Worm (Caenorhabditis elegans): Measurements from ENCODE around the gene col-128.
A peak's percentile ranks its signal among the peaks of the same experiment; 100 is the strongest.

col-128 gene

ce11 chrIV:11522225-11522952, 29.4 kb downstream of the col-128 start:
- TF ChIP-seq ztf-23 (GFP tag; IDR thresholded peaks at IDR 0.05) (0 out of 2 replicates have a peak, but pooled peaks have one; percentile 31), med-1 (GFP tag; optimal IDR thresholded peaks at IDR 0.05; ENCODE audit: insufficient read depth) (no peak)

- TF ChIP-seq ref-1 (GFP tag; conservative IDR thresholded peaks at IDR 0.05) (no peak), klf-2 (GFP tag; conservative IDR thresholded peaks at IDR 0.05) (no peak), cog-1 (tag; optimal IDR thresholded peaks at IDR 0.05) (no peak), tab-1 (GFP tag; IDR thresholded peaks at IDR 0.05) (no peak), T22C8.4 (GFP tag; IDR thresholded peaks at IDR 0.05) (no peak), flt-1 (GFP tag; IDR thresholded peaks at IDR 0.05) (no peak), ztf-23 (GFP tag; IDR thresholded peaks at IDR 0.05) (no peak), ztf-29 (GFP tag; IDR thresholded peaks at IDR 0.05) (no peak), med-1 (GFP tag; optimal IDR thresholded peaks at IDR 0.05; ENCODE audit: insufficient read depth) (no peak)
These were observed 30.8 kb downstream of the col-128 start, which contains the start of the genes M04B2.4 and gfl-1 for ce11 chrIV:11520960-11521359. Gene M04B2.4 (minus strand): TSS chrIV:11521031. Gene gfl-1 (plus strand): TSS chrIV:11521290.

DNA sequence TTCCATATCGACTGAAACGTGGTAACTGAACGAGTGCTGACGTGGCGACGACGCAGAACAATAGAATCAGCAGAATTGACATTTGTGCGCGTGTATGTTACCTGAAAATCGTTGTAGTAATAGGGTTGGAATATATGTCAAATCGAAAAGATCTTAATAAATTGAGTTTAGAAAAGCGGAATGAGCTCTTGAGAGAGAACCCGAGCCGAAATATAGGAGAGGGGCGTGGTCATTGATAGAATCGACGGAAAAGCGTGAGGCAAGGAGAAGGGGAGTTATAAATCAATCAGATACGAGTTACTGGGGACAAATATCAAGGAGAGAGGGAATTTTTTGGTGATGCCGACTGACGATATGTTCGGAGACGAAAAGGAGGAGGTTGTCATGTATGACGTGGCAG, 41.1 kb downstream of the col-128 start, which contains the start of gene M04B2.6:
TSS of gene M04B2.6 (minus strand) at position 101 of the 400 bp plus-strand sequence.
- TF ChIP-seq klf-2 (GFP tag; conservative IDR thresholded peaks at IDR 0.05) (no peak), flt-1 (GFP tag; IDR thresholded peaks at IDR 0.05) (no peak), tab-1 (GFP tag; IDR thresholded peaks at IDR 0.05) (no peak), ztf-29 (GFP tag; IDR thresholded peaks at IDR 0.05) (no peak), cog-1 (tag; optimal IDR thresholded peaks at IDR 0.05) (no peak), med-1 (GFP tag; optimal IDR thresholded peaks at IDR 0.05; ENCODE audit: insufficient read depth) (no peak), ref-1 (GFP tag; conservative IDR thresholded peaks at IDR 0.05) (no peak), T22C8.4 (GFP tag; IDR thresholded peaks at IDR 0.05) (no peak), ztf-23 (GFP tag; IDR thresholded peaks at IDR 0.05) (no peak)

DNA sequence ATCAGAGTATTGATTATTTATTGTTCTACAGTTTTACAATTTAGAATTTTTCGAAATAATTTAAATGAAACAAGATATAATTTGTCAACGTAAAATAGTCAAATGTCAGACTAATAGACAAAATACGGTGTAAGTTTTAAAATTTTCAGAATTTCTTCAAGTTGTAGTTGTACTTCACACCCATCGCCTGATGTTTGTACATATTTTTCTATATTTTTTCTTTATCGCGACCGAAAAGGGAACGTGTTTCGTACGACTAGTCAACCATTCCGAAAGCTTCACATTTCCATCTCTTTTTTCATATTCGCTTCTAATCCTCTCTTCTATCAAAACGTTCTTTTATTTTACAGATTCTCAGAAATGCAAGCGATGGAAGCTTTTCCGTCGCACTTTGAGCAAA, 47.3 kb downstream of the col-128 start, which contains the start of gene twk-25:
TSS of gene twk-25 (plus strand) at position 301 of the 400 bp plus-strand sequence.
- TF ChIP-seq med-1 (GFP tag; optimal IDR thresholded peaks at IDR 0.05; ENCODE audit: insufficient read depth) (no peak), tab-1 (GFP tag; IDR thresholded peaks at IDR 0.05) (no peak), ztf-29 (GFP tag; IDR thresholded peaks at IDR 0.05) (no peak), flt-1 (GFP tag; IDR thresholded peaks at IDR 0.05) (no peak), klf-2 (GFP tag; conservative IDR thresholded peaks at IDR 0.05) (no peak), cog-1 (tag; optimal IDR thresholded peaks at IDR 0.05) (no peak), T22C8.4 (GFP tag; IDR thresholded peaks at IDR 0.05) (no peak), ref-1 (GFP tag; conservative IDR thresholded peaks at IDR 0.05) (no peak), ztf-23 (GFP tag; IDR thresholded peaks at IDR 0.05) (no peak)

DNA sequence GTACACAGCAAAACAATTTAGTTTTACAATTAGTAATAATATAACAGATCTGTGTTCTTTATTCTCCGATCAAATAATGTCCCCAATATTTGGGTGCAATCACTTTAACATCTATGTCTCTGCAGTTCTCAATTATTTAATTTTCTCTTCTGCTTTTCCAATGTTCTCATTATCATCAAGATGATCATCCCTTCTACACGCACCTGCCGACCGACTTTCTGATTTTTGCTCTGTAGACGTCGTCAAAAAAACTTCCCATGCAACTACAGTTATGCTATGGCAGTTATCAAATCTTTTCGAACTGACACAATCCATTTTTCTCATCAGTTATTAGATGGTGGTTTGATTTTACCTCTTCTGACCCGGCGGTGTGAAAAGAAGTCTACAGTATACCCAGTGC, 48.1 kb downstream of the col-128 start:
- no peak for TF ChIP-seq T22C8.4 (GFP tag; IDR thresholded peaks at IDR 0.05)
- no peak for TF ChIP-seq klf-2 (GFP tag; conservative IDR thresholded peaks at IDR 0.05)
- TF ChIP-seq ztf-29 (GFP tag; IDR thresholded peaks at IDR 0.05): no peak
- TF ChIP-seq tab-1 (GFP tag; IDR thresholded peaks at IDR 0.05): no peak
- TF ChIP-seq ztf-23 (GFP tag; IDR thresholded peaks at IDR 0.05): no peak
- no peak for TF ChIP-seq cog-1 (tag; optimal IDR thresholded peaks at IDR 0.05)
- TF ChIP-seq ref-1 (GFP tag; conservative IDR thresholded peaks at IDR 0.05): no peak
- TF ChIP-seq flt-1 (GFP tag; IDR thresholded peaks at IDR 0.05): no peak
- no peak for TF ChIP-seq med-1 (GFP tag; optimal IDR thresholded peaks at IDR 0.05; ENCODE audit: insufficient read depth)

- TF ChIP-seq ztf-23 (GFP tag; IDR thresholded peaks at IDR 0.05) (no peak), med-1 (GFP tag; optimal IDR thresholded peaks at IDR 0.05; ENCODE audit: insufficient read depth) (no peak), ref-1 (GFP tag; conservative IDR thresholded peaks at IDR 0.05) (no peak), T22C8.4 (GFP tag; IDR thresholded peaks at IDR 0.05) (no peak), ztf-29 (GFP tag; IDR thresholded peaks at IDR 0.05) (no peak), tab-1 (GFP tag; IDR thresholded peaks at IDR 0.05) (no peak), flt-1 (GFP tag; IDR thresholded peaks at IDR 0.05) (no peak)
These were observed 51.3 kb downstream of the col-128 start, which contains the start of gene H21P03.10 for ce11 chrIV:11500421-11500820. Gene H21P03.10 (plus strand): TSS chrIV:11500721.

All from whole organism, midembryonic.